Fruit fly (Drosophila melanogaster): ENCODE measurements around the gene CG32074.

- TF ChIP-seq CG17806 (tag; optimal IDR thresholded peaks at IDR 0.05) (no peak), CG14655 (GFP tag; optimal IDR thresholded peaks at IDR 0.05) (no peak), CG12605 (GFP tag; IDR thresholded peaks at IDR 0.05) (no peak), Pif1A (GFP tag; optimal IDR thresholded peaks at IDR 0.05) (no peak), Snoo (tag; optimal IDR thresholded peaks at IDR 0.05) (no peak), CG8301 (tag; optimal IDR thresholded peaks at IDR 0.05) (no peak), CG9948 (tag; optimal IDR thresholded peaks at IDR 0.05) (no peak), CG15710 (tag; optimal IDR thresholded peaks at IDR 0.05) (no peak), CG4496 (GFP tag; IDR thresholded peaks at IDR 0.05) (no peak)
Observed at dm6 chr3L:11117733-11118132, 14.4 kb downstream of the CG32074 start.

Data from whole organism, pupa.